Worm (Caenorhabditis elegans) whole organism, midembryonic: ENCODE results near the gene scl-11.

Experiments
- cog-1 ChIP-seq: sonication (generic microtip); optimal IDR thresholded peaks from 2 replicates; lab custom pipeline; 2016; ENCODE audit warnings: missing genetic modification characterization, missing compliant biosample characterization
- flt-1 ChIP-seq: fragments of 200-800 bp; sonication (Bioruptor generic); IDR thresholded peaks from 2 replicates; pipeline ENCODE4 v1.3.6; 2022; ENCODE audit warnings: missing genetic modification characterization, missing compliant biosample characterization
- klf-2 ChIP-seq: fragments of 200-800 bp; sonication (Bioruptor generic); conservative IDR thresholded peaks from 2 replicates; pipeline ENCODE4 v1.3.6; 2022; ENCODE audit warnings: missing genetic modification reagents, missing genetic modification characterization, missing compliant biosample characterization
- ref-1 ChIP-seq: fragments of 200-800 bp; sonication (Bioruptor generic); conservative IDR thresholded peaks from 2 replicates; pipeline ENCODE4 v1.3.6; 2022; ENCODE audit warnings: missing genetic modification reagents, missing genetic modification characterization, missing compliant biosample characterization
- ztf-23 ChIP-seq: fragments of 200-800 bp; sonication (Bioruptor generic); IDR thresholded peaks from 2 replicates; pipeline ENCODE4 v1.3.6; 2022; ENCODE audit warnings: missing genetic modification reagents, missing genetic modification characterization, missing compliant biosample characterization
- ztf-29 ChIP-seq: fragments of 200-800 bp; sonication (Bioruptor generic); IDR thresholded peaks from 2 replicates; pipeline ENCODE4 v1.3.6; 2022; ENCODE audit warnings: missing genetic modification reagents, missing genetic modification characterization, missing compliant biosample characterization

ce11 chrIV:13095462-13095861 lies 44.3 kb downstream of the scl-11 start, which contains the start of gene rfc-3:
- TF ChIP-seq flt-1 (GFP tag; lab: Robert Waterston, UW) (no peak), cog-1 (tag; lab: Kevin White, UChicago) (no peak), ztf-23 (GFP tag; lab: Robert Waterston, UW) (no peak), klf-2 (no peak), ref-1 (GFP tag; lab: Robert Waterston, UW) (no peak), ztf-29 (GFP tag; lab: Robert Waterston, UW) (no peak)
